Worm (Caenorhabditis elegans) whole organism, L4 larva: ENCODE results near the gene nemp-1.
A peak's percentile ranks its signal among the peaks of the same experiment; 100 is the strongest.

ENCODE experiments used
- F10B5.3 ChIP-seq: sonication (generic microtip); optimal IDR thresholded peaks from 2 replicates; lab custom pipeline; 2016; ENCODE audit warnings: mild to moderate bottlenecking, missing genetic modification characterization, missing compliant biosample characterization
- F26F4.8 ChIP-seq: fragments of 200-800 bp; sonication (Bioruptor generic); conservative IDR thresholded peaks from 2 replicates; pipeline ENCODE4 v1.3.6; 2022; ENCODE audit warnings: missing genetic modification characterization, missing compliant biosample characterization
- F37D6.2 ChIP-seq: sonication (generic microtip); optimal IDR thresholded peaks from 2 replicates; lab custom pipeline; 2016; ENCODE audit warnings: mild to moderate bottlenecking, missing genetic modification characterization, missing compliant biosample characterization
- aha-1 ChIP-seq: fragments of 150-350 bp; peaks from one replicate; lab custom pipeline; 2014; ENCODE audit warnings: missing biosample characterization, missing genetic modification characterization
- aly-2 ChIP-seq: sonication (generic microtip); optimal IDR thresholded peaks from 2 replicates; lab custom pipeline; 2018; ENCODE audit warnings: missing biosample characterization, missing genetic modification characterization
- attf-4 ChIP-seq: sonication (generic microtip); optimal IDR thresholded peaks from 3 replicates; lab custom pipeline; 2017; ENCODE audit warnings: missing biosample characterization, missing genetic modification characterization
- ceh-82 ChIP-seq: sonication (generic microtip); optimal IDR thresholded peaks from 2 replicates; lab custom pipeline; 2017; ENCODE audit warnings: missing biosample characterization, missing genetic modification characterization
- ces-1 ChIP-seq: fragments of 150-350 bp; sonication (generic microtip); optimal IDR thresholded peaks from 4 replicates; lab custom pipeline; 2014; ENCODE audit warnings: missing biosample characterization, missing genetic modification reagents, missing genetic modification characterization
- dmd-6 ChIP-seq: fragments of 200-800 bp; sonication (Bioruptor generic); IDR thresholded peaks from 2 replicates; pipeline ENCODE4 v1.3.6; 2022; ENCODE audit warnings: missing genetic modification reagents, missing genetic modification characterization, missing compliant biosample characterization
- dmd-8 ChIP-seq: fragments of 200-800 bp; sonication (Bioruptor generic); IDR thresholded peaks from 2 replicates; pipeline ENCODE4 v1.3.6; 2022; ENCODE audit warnings: missing genetic modification characterization, missing compliant biosample characterization
- dmd-9 ChIP-seq: fragments of 200-800 bp; sonication (Bioruptor generic); IDR thresholded peaks from 2 replicates; pipeline ENCODE4 v1.3.6; 2022; ENCODE audit warnings: missing genetic modification reagents, missing genetic modification characterization, missing compliant biosample characterization
- dve-1 ChIP-seq: sonication (generic microtip); optimal IDR thresholded peaks from 2 replicates; lab custom pipeline; 2017; ENCODE audit warnings: antibody characterized with exemption, mild to moderate bottlenecking, missing genetic modification characterization, missing compliant biosample characterization; ENCODE audit not compliant: insufficient read depth
- hlh-11 ChIP-seq: fragments of 200-800 bp; sonication (Bioruptor generic); optimal IDR thresholded peaks from 2 replicates; lab custom pipeline; 2018; ENCODE audit warnings: mild to moderate bottlenecking, missing genetic modification characterization, missing compliant biosample characterization
- hmg-1.1 ChIP-seq: fragments of 200-800 bp; sonication (Bioruptor generic); IDR thresholded peaks from 2 replicates; pipeline ENCODE4 v1.3.6; 2022; ENCODE audit warnings: missing genetic modification reagents, missing genetic modification characterization, missing compliant biosample characterization
- lim-7 ChIP-seq: fragments of 200-800 bp; sonication (Bioruptor generic); IDR thresholded peaks from 2 replicates; pipeline ENCODE4 v1.3.6; 2022; ENCODE audit warnings: missing genetic modification characterization, missing compliant biosample characterization
- lin-15B ChIP-seq: fragments of 150-350 bp; sonication (generic microtip); optimal IDR thresholded peaks from 3 replicates; lab custom pipeline; 2014; ENCODE audit warnings: missing biosample characterization, missing genetic modification characterization
- lsy-2 ChIP-seq, 2 experiments: fragments of 150-350 bp in 1 of 2; sonication (generic microtip) in 1 of 2; optimal IDR thresholded peaks; 2 replicates each; lab custom pipeline; 2014 to 2017; ENCODE audit warnings: missing biosample characterization in 2 of 2, missing genetic modification characterization in 2 of 2
- madf-5 ChIP-seq, 2 experiments: fragments of 200-800 bp; sonication (Bioruptor generic); IDR thresholded peaks; 2 replicates each; pipeline ENCODE4 v1.3.6; 2022; ENCODE audit warnings: missing compliant biosample characterization in 2 of 2, missing genetic modification characterization in 2 of 2
- mdl-1 ChIP-seq, 2 experiments: fragments of 150-350 bp in 1 of 2; sonication (generic microtip) in 1 of 2; optimal IDR thresholded peaks; 2 replicates each; lab custom pipeline; 2014 to 2017; ENCODE audit warnings: missing biosample characterization in 2 of 2, missing genetic modification characterization in 2 of 2
- nhr-10 ChIP-seq: fragments of 150-350 bp; optimal IDR thresholded peaks from 2 replicates; lab custom pipeline; 2014; ENCODE audit warnings: missing biosample characterization, missing genetic modification characterization
- nhr-102 ChIP-seq: sonication (generic microtip); optimal IDR thresholded peaks from 2 replicates; lab custom pipeline; 2016; ENCODE audit warnings: mild to moderate bottlenecking, missing genetic modification characterization, moderate library complexity, missing compliant biosample characterization
- nhr-6 ChIP-seq: fragments of 150-350 bp; optimal IDR thresholded peaks from 2 replicates; lab custom pipeline; 2014; ENCODE audit warnings: missing biosample characterization, missing genetic modification characterization
- nhr-76 ChIP-seq: fragments of 150-350 bp; optimal IDR thresholded peaks from 2 replicates; lab custom pipeline; 2014; ENCODE audit warnings: missing biosample characterization, missing genetic modification characterization
- nhr-77 ChIP-seq: fragments of 150-350 bp; optimal IDR thresholded peaks from 2 replicates; lab custom pipeline; 2014; ENCODE audit warnings: missing biosample characterization, missing genetic modification characterization
- set-16 ChIP-seq: fragments of 200-800 bp; sonication (Bioruptor generic); IDR thresholded peaks from 2 replicates; pipeline ENCODE4 v1.3.6; 2022; ENCODE audit warnings: missing genetic modification reagents, missing genetic modification characterization, missing compliant biosample characterization
- tag-97 ChIP-seq: fragments of 200-800 bp; sonication (Bioruptor generic); IDR thresholded peaks from 2 replicates; pipeline ENCODE4 v1.3.6; 2022; ENCODE audit warnings: missing genetic modification characterization, missing compliant biosample characterization
- unc-62 ChIP-seq, 3 experiments: fragments of 150-350 bp in 1 of 3; sonication (generic microtip); optimal IDR thresholded peaks in 2 of 3; peaks in 1 of 3; 1 replicate in 1 of 3; 2 replicates in 2 of 3; lab custom pipeline; 2014 to 2017; ENCODE audit warnings: missing biosample characterization in 3 of 3, missing genetic modification characterization in 3 of 3, missing genetic modification reagents in 3 of 3, missing genotype in 1 of 3
- zip-2 ChIP-seq: fragments of 150-350 bp; optimal IDR thresholded peaks from 2 replicates; lab custom pipeline; 2014; ENCODE audit warnings: missing biosample characterization, missing genetic modification characterization
- ztf-7 ChIP-seq: fragments of 150-350 bp; optimal IDR thresholded peaks from 2 replicates; lab custom pipeline; 2014; ENCODE audit warnings: missing biosample characterization, missing genetic modification characterization

nemp-1 gene

ce11 chrIII:502583-502982 lies 30.5 kb downstream of the nemp-1 start (continued):
- TF ChIP-seq madf-5 (GFP tag; IDR thresholded peaks at IDR 0.05; lab: Robert Waterston, UW): peak; percentile 80 to 96
- peak; percentile 80 for TF ChIP-seq F10B5.3
- no peak for TF ChIP-seq nhr-10

ce11 chrIII:509045-509444 lies 36.9 kb downstream of the nemp-1 start:
- TF ChIP-seq attf-4 (tag; lab: Kevin White, UChicago) (no peak), unc-62 (GFP tag; optimal IDR thresholded peaks at IDR 0.05 in 1 of 2; lab: Kevin White, UChicago) (peak in 1 of 2 experiments; percentile 88), unc-62 (tag; optimal IDR thresholded peaks at IDR 0.05; lab: Kevin White, UChicago) (no peak), dmd-9 (GFP tag; lab: Robert Waterston, UW) (no peak), ceh-82 (tag; lab: Kevin White, UChicago) (no peak), tag-97 (GFP tag; lab: Robert Waterston, UW) (no peak), aly-2 (tag; lab: Kevin White, UChicago) (no peak), F26F4.8 (GFP tag; lab: Robert Waterston, UW) (no peak), set-16 (peak; percentile 68), dmd-6 (GFP tag; lab: Robert Waterston, UW) (no peak), aha-1 (tag; lab: Kevin White, UChicago) (peak; percentile 19), mdl-1 (tag; optimal IDR thresholded peaks at IDR 0.05; lab: Kevin White, UChicago) (no peak), nhr-6 (no peak), nhr-102 (tag; lab: Kevin White, UChicago) (no peak)
- TF ChIP-seq, all 104 proteins: peak for 3

DNA sequence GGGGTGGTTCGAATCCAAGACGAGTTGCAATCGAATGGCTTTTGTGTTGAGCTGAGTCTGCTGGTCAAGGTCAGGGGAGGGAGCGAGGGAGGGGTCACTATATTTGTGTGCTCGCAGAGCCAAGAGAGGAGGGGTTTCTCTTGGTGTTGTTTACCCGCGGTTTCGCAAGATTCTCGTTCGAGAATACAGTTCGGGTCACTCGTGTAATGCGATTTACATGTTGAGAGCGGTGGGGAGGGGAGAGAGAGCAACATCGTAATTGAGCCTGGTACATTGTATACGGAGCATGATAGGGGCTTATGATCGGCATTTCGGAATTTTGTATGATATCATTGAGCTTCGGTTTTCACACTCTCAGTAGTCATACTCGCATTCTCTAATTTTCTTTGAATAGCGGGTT lies 40.0 kb downstream of the nemp-1 start, which contains the start of gene F30H5.3:
Gene F30H5.3, minus strand, starts transcription at position 101 of the 400 bp plus-strand sequence.
- TF ChIP-seq nhr-77 (tag; lab: Kevin White, UChicago) (no peak), lin-15B (tag; lab: Kevin White, UChicago) (no peak), dve-1 (tag; lab: Kevin White, UChicago) (no peak), hmg-1.1 (GFP tag; lab: Robert Waterston, UW) (no peak), zip-2 (tag; lab: Kevin White, UChicago) (no peak), F37D6.2 (no peak), lsy-2 (tag; optimal IDR thresholded peaks at IDR 0.05; lab: Kevin White, UChicago) (no peak), lim-7 (no peak), dmd-8 (GFP tag; lab: Robert Waterston, UW) (0 out of 2 replicates have a peak, but pooled peaks have one; percentile 13)

- TF ChIP-seq hlh-11 (tag; lab: Kevin White, UChicago) (no peak), nhr-76 (no peak), set-16 (peak; percentile 57), ces-1 (GFP tag; lab: Kevin White, UChicago) (no peak)
Measured at ce11 chrIII:513360-513759, 41.2 kb downstream of the nemp-1 start.

DNA sequence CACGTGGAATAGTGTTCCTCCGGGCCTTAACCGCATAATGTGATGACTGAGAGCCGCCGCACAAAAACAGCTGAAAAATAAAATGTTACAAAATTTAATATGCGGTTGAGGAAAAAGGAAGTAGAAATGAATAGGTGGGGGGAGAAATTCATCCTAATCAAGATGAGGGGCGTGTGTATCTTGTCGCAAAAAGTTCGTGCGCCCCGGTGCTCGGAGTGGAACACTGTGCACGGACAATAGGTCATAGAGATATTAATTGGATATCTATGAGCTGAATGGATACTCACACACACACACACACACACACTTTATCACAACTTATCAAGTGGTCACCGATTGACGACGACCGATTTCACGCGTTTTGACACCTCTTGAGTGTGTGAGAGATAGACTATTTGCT lies 51.8 kb downstream of the nemp-1 start, which contains the start of gene T22F7.3:
Gene T22F7.3, minus strand, starts transcription at position 101 of the 400 bp plus-strand sequence.
- TF ChIP-seq ztf-7 (no peak), unc-62 (GFP tag; optimal IDR thresholded peaks at IDR 0.05 in 1 of 2; lab: Kevin White, UChicago) (peak in 1 of 2 experiments; percentile 6), unc-62 (tag; optimal IDR thresholded peaks at IDR 0.05; lab: Kevin White, UChicago) (no peak)
